Fruit fly (Drosophila melanogaster) whole organism, wandering third instar larva: ENCODE measurements around the gene CG43362.
A peak's percentile ranks its signal among the peaks of the same experiment; 100 is the strongest.

Experiments
- Abd-B ChIP-seq: fragments of >200 bp; optimal IDR thresholded peaks from 2 replicates; lab custom pipeline; 2017; ENCODE audit warnings: missing biosample characterization, missing genetic modification characterization
- CG32264 ChIP-seq: fragments of 200-800 bp; sonication (Bioruptor generic); optimal IDR thresholded peaks from 2 replicates; lab custom pipeline; 2016; ENCODE audit warnings: missing biosample characterization, missing genetic modification characterization
- CG9705 ChIP-seq: fragments of 200-800 bp; sonication (Bioruptor generic); optimal IDR thresholded peaks from 2 replicates; lab custom pipeline; 2018; ENCODE audit warnings: missing biosample characterization, mild to moderate bottlenecking, missing genetic modification characterization
- CrebA ChIP-seq: fragments of 200-800 bp; sonication (Bioruptor generic); optimal IDR thresholded peaks from 2 replicates; lab custom pipeline; 2016; ENCODE audit warnings: missing biosample characterization, mild to moderate bottlenecking, missing genetic modification characterization, borderline replicate concordance
- Dfd ChIP-seq: fragments of >200 bp; optimal IDR thresholded peaks from 2 replicates; lab custom pipeline; 2017; ENCODE audit warnings: missing biosample characterization, missing genetic modification characterization
- Dif ChIP-seq: fragments of 200-275, 200-300 bp; sonication (Bioruptor generic); optimal IDR thresholded peaks from 2 replicates; lab custom pipeline; 2018; ENCODE audit warnings: missing biosample characterization, missing genetic modification characterization; ENCODE audit not compliant: partially characterized antibody
- GATAd ChIP-seq: sonication (Bioruptor generic); optimal IDR thresholded peaks from 2 replicates; lab custom pipeline; 2016; ENCODE audit warnings: missing biosample characterization, missing genetic modification characterization
- HLH106 ChIP-seq: fragments of 200-800 bp; optimal IDR thresholded peaks from 3 replicates; lab custom pipeline; 2019; ENCODE audit warnings: missing biosample characterization, mild to moderate bottlenecking, missing genetic modification characterization, moderate library complexity
- Hnf4 ChIP-seq: fragments of 200-800 bp; sonication (Bioruptor generic); optimal IDR thresholded peaks from 2 replicates; lab custom pipeline; 2016; ENCODE audit warnings: missing biosample characterization, mild to moderate bottlenecking, missing genetic modification characterization
- Hr78 ChIP-seq: fragments of >200 bp; optimal IDR thresholded peaks from 2 replicates; lab custom pipeline; 2017; ENCODE audit warnings: missing biosample characterization, missing genetic modification characterization
- Hr83 ChIP-seq: fragments of 200-300 bp; sonication (Bioruptor generic); optimal IDR thresholded peaks from 2 replicates; lab custom pipeline; 2016; ENCODE audit warnings: missing biosample characterization, mild to moderate bottlenecking, missing genetic modification characterization, moderate library complexity; ENCODE audit not compliant: poor library complexity, severe bottlenecking
- Jra ChIP-seq: sonication (Bioruptor generic); optimal IDR thresholded peaks from 2 replicates; lab custom pipeline; 2016; ENCODE audit warnings: missing biosample characterization, missing genetic modification characterization
- Mio ChIP-seq: sonication (Bioruptor generic); optimal IDR thresholded peaks from 2 replicates; lab custom pipeline; 2016; ENCODE audit warnings: missing biosample characterization, missing genetic modification characterization
- Myc ChIP-seq: fragments of >200 bp; optimal IDR thresholded peaks from 2 replicates; lab custom pipeline; 2017
- N ChIP-seq: fragments of >200 bp; optimal IDR thresholded peaks from 2 replicates; lab custom pipeline; 2018; ENCODE audit warnings: missing biosample characterization, missing external identifiers, missing genetic modification characterization
- OdsH ChIP-seq: fragments of 200-800 bp; sonication (Bioruptor generic); optimal IDR thresholded peaks from 2 replicates; lab custom pipeline; 2016; ENCODE audit warnings: missing biosample characterization, mild to moderate bottlenecking, missing genetic modification characterization
- Rel ChIP-seq, 2 experiments: fragments of 200-800 bp; sonication (Bioruptor generic) in 1 of 2; optimal IDR thresholded peaks; 2 replicates in 1 of 2; 3 replicates in 1 of 2; lab custom pipeline; 2016 to 2019; ENCODE audit warnings: mild to moderate bottlenecking in 2 of 2, missing biosample characterization in 2 of 2, missing genetic modification characterization in 2 of 2, moderate library complexity in 1 of 2
- Sp1 ChIP-seq: fragments of 200-800 bp; sonication (Bioruptor generic); optimal IDR thresholded peaks from 3 replicates; lab custom pipeline; 2019; ENCODE audit warnings: missing biosample characterization, mild to moderate bottlenecking, missing genetic modification characterization, moderate library complexity
- Vsx2 ChIP-seq: fragments of 200-300, 225-300 bp; sonication (Bioruptor generic); optimal IDR thresholded peaks from 2 replicates; lab custom pipeline; 2018; ENCODE audit warnings: missing biosample characterization, missing genetic modification characterization; ENCODE audit not compliant: partially characterized antibody
- br ChIP-seq: fragments of 200-800 bp; sonication (Bioruptor generic); optimal IDR thresholded peaks from 2 replicates; lab custom pipeline; 2016; ENCODE audit warnings: missing biosample characterization, missing genetic modification characterization
- brk ChIP-seq: fragments of 200-800 bp; sonication (Bioruptor generic); optimal IDR thresholded peaks from 2 replicates; lab custom pipeline; 2016; ENCODE audit warnings: missing biosample characterization, mild to moderate bottlenecking, missing genetic modification characterization
- dl ChIP-seq, 2 experiments: fragments of 175-275, 200-275 bp in 1 of 2; fragments of 200-275 bp in 1 of 2; sonication (Bioruptor generic); optimal IDR thresholded peaks; lab custom pipeline; 2018; ENCODE audit warnings: mild to moderate bottlenecking in 2 of 2, missing biosample characterization in 2 of 2, missing genetic modification characterization in 2 of 2, moderate library complexity in 2 of 2; ENCODE audit not compliant: partially characterized antibody in 2 of 2, insufficient read depth in 1 of 2
- dmrt93B ChIP-seq: fragments of 200-800 bp; sonication (Bioruptor generic); optimal IDR thresholded peaks from 2 replicates; lab custom pipeline; 2018; ENCODE audit warnings: missing biosample characterization, mild to moderate bottlenecking, missing genetic modification characterization
- dsf ChIP-seq: sonication (Bioruptor generic); optimal IDR thresholded peaks from 2 replicates; lab custom pipeline; 2016; ENCODE audit warnings: missing biosample characterization, missing genetic modification characterization, borderline replicate concordance
- ey ChIP-seq: fragments of 200-800 bp; sonication (Bioruptor generic); optimal IDR thresholded peaks from 2 replicates; lab custom pipeline; 2016; ENCODE audit warnings: missing biosample characterization, missing genetic modification characterization
- foxo ChIP-seq, 2 experiments: fragments of 200-800 bp; sonication (Bioruptor generic); optimal IDR thresholded peaks; 2 replicates in 1 of 2; 3 replicates in 1 of 2; lab custom pipeline; 2016 to 2017; ENCODE audit warnings: missing biosample characterization in 2 of 2, missing genetic modification characterization in 2 of 2
- fru ChIP-seq: fragments of 200-800 bp; sonication (Bioruptor generic); optimal IDR thresholded peaks from 3 replicates; lab custom pipeline; 2016; ENCODE audit warnings: missing biosample characterization, mild to moderate bottlenecking, missing genetic modification characterization
- h ChIP-seq: fragments of 200-800 bp; sonication (Bioruptor generic); optimal IDR thresholded peaks from 3 replicates; lab custom pipeline; 2016; ENCODE audit warnings: missing biosample characterization, mild to moderate bottlenecking, missing genetic modification characterization
- jim ChIP-seq: fragments of 175-275, 200-325 bp; sonication (Bioruptor generic); optimal IDR thresholded peaks from 2 replicates; lab custom pipeline; 2016; ENCODE audit warnings: missing biosample characterization, mild to moderate bottlenecking, missing genetic modification characterization
- lola ChIP-seq: fragments of >200 bp; optimal IDR thresholded peaks from 2 replicates; lab custom pipeline; 2017; ENCODE audit warnings: missing biosample characterization, missing genetic modification characterization
- pan ChIP-seq: fragments of >200 bp; optimal IDR thresholded peaks from 2 replicates; lab custom pipeline; 2017
- psq ChIP-seq: fragments of 200-800 bp; sonication (Bioruptor generic); optimal IDR thresholded peaks from 3 replicates; lab custom pipeline; 2017; ENCODE audit warnings: missing biosample characterization, mild to moderate bottlenecking, missing genetic modification characterization, moderate library complexity
- rgr ChIP-seq: fragments of 200-800 bp; sonication (Bioruptor generic); optimal IDR thresholded peaks from 3 replicates; lab custom pipeline; 2016; ENCODE audit warnings: missing biosample characterization, mild to moderate bottlenecking, missing genetic modification characterization
- sage ChIP-seq: fragments of 200-800 bp; sonication (Bioruptor generic); optimal IDR thresholded peaks from 2 replicates; lab custom pipeline; 2016; ENCODE audit warnings: missing biosample characterization, mild to moderate bottlenecking, missing genetic modification characterization
- sv ChIP-seq: fragments of 200-800 bp; sonication (Bioruptor generic); optimal IDR thresholded peaks from 3 replicates; lab custom pipeline; 2016; ENCODE audit warnings: missing biosample characterization, missing genetic modification characterization
- tai ChIP-seq: sonication (Bioruptor generic); optimal IDR thresholded peaks from 2 replicates; lab custom pipeline; 2016; ENCODE audit warnings: missing biosample characterization, missing genetic modification characterization
- usp ChIP-seq: fragments of >200 bp; optimal IDR thresholded peaks from 2 replicates; lab custom pipeline; 2017; ENCODE audit warnings: missing biosample characterization, missing genetic modification characterization
- woc ChIP-seq: sonication (Bioruptor generic); optimal IDR thresholded peaks from 2 replicates; lab custom pipeline; 2016; ENCODE audit warnings: missing biosample characterization, mild to moderate bottlenecking, missing genetic modification characterization

The CG43362 gene

DNA sequence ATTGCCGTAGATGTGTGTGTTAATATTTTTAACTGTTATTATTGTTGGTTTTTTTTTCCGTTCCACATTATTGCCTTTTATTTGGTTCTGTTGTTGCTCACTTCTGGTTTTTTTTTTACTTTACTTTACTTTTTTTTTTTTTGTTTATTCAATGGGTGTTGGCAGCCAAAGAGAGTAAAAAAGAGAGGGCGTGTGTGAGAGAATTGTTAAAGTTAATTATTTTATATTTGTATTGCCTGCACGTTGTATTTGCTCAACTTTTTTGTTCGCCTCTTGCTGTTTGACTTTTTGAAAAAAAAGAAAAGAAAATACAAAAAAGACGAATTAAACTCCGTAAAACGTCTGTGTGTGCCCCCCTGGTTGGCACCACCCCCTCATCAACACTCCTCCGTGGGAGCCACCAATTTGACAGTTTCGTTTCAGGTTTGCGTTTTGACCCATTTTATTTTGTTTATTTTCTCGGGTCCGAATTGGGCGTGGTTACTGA lies 36.4 kb upstream of the CG43362 start:
- TF ChIP-seq tai (GFP tag; lab: Kevin White, UChicago) (no peak), dsf (GFP tag; lab: Kevin White, UChicago) (no peak), Mio (GFP tag; lab: Kevin White, UChicago) (no peak), foxo (GFP tag; optimal IDR thresholded peaks at IDR 0.05; lab: Kevin White, UChicago) (peak; percentile 5 to 59), dmrt93B (GFP tag; lab: Kevin White, UChicago) (peak; percentile 59), Hnf4 (peak; percentile 43), Dif (GFP tag; lab: Kevin White, UChicago) (no peak), HLH106 (tag; lab: Kevin White, UChicago) (peak; percentile 47), CG9705 (GFP tag; lab: Kevin White, UChicago) (peak; percentile 54), N (GFP tag; lab: Kevin White, UChicago) (no peak), Rel (GFP tag; optimal IDR thresholded peaks at IDR 0.05; lab: Kevin White, UChicago) (peak; percentile 90), Rel (tag; optimal IDR thresholded peaks at IDR 0.05; lab: Kevin White, UChicago) (peak; percentile 68), usp (GFP tag; lab: Kevin White, UChicago) (no peak), Vsx2 (GFP tag; lab: Kevin White, UChicago) (no peak), ey (GFP tag; lab: Kevin White, UChicago) (no peak), Hr78 (GFP tag; lab: Kevin White, UChicago) (no peak), jim (GFP tag; lab: Kevin White, UChicago) (peak; percentile 82), CG32264 (GFP tag; lab: Kevin White, UChicago) (peak; percentile 52), dl (GFP tag; optimal IDR thresholded peaks at IDR 0.05; lab: Kevin White, UChicago; ENCODE audit: insufficient read depth in 1 of 2, partially characterized antibody in 2 of 2) (no peak), psq (GFP tag; lab: Kevin White, UChicago) (peak; percentile 27), Jra (GFP tag; lab: Kevin White, UChicago) (no peak), Dfd (GFP tag; lab: Kevin White, UChicago) (no peak), Sp1 (GFP tag; lab: Kevin White, UChicago) (peak; percentile 79), brk (GFP tag; lab: Kevin White, UChicago) (no peak), Hr83 (GFP tag; lab: Kevin White, UChicago) (peak; percentile 74), OdsH (GFP tag; lab: Kevin White, UChicago) (peak; percentile 58), br (GFP tag; lab: Kevin White, UChicago) (peak; percentile 43), Myc (lab: Kevin White, UChicago) (no peak), rgr (GFP tag; lab: Kevin White, UChicago) (peak; percentile 68), woc (GFP tag; lab: Kevin White, UChicago) (no peak), h (peak; percentile 64), sv (GFP tag; lab: Kevin White, UChicago) (no peak), pan (no peak), CrebA (GFP tag; lab: Kevin White, UChicago) (peak; percentile 79), lola (no peak), Abd-B (GFP tag; lab: Kevin White, UChicago) (no peak), GATAd (GFP tag; lab: Kevin White, UChicago) (no peak), sage (peak; percentile 54), fru (GFP tag; lab: Kevin White, UChicago) (peak; percentile 68)

DNA sequence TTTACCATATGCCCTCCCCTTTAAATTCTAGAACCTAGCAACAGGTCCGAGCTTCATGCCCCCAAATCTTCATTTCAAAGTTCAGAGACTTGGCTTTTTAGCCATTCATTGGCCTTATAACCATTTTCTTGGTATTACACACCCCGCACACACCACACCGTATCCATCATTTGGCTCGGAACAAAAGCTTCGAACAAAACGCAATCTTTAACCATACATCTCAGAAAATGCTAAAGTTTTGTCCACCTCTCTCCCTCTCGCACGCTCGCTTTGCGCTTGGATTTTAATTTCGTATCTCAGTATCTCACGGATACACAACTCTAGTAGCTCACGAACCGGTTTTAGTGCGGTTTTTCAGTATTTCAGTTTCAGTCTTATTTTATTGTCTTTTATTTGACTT lies 35.7 kb upstream of the CG43362 start:
- no peak for TF ChIP-seq usp (GFP tag; lab: Kevin White, UChicago)
- TF ChIP-seq N (GFP tag; lab: Kevin White, UChicago), result no peak
- TF ChIP-seq brk (GFP tag; lab: Kevin White, UChicago), result no peak
- no peak for TF ChIP-seq lola
- TF ChIP-seq rgr (GFP tag; lab: Kevin White, UChicago), result no peak
- TF ChIP-seq OdsH (GFP tag; lab: Kevin White, UChicago), result no peak
- no peak for TF ChIP-seq dsf (GFP tag; lab: Kevin White, UChicago)
- no peak for TF ChIP-seq woc (GFP tag; lab: Kevin White, UChicago)
- TF ChIP-seq Sp1 (GFP tag; lab: Kevin White, UChicago), result no peak
- no peak for TF ChIP-seq GATAd (GFP tag; lab: Kevin White, UChicago)
- TF ChIP-seq Abd-B (GFP tag; lab: Kevin White, UChicago), result no peak
- no peak for TF ChIP-seq HLH106 (tag; lab: Kevin White, UChicago)
- TF ChIP-seq fru (GFP tag; lab: Kevin White, UChicago), result no peak
- no peak for TF ChIP-seq foxo (GFP tag; optimal IDR thresholded peaks at IDR 0.05; lab: Kevin White, UChicago)
